Worm (Caenorhabditis elegans) whole organism, L4 larva: ENCODE measurements around the gene oac-32.

Experiments used
- F10B5.3 ChIP-seq: sonication (generic microtip); optimal IDR thresholded peaks from 2 replicates; lab custom pipeline; 2016; ENCODE audit warnings: mild to moderate bottlenecking, missing genetic modification characterization, missing compliant biosample characterization
- F26F4.8 ChIP-seq: fragments of 200-800 bp; sonication (Bioruptor generic); conservative IDR thresholded peaks from 2 replicates; pipeline ENCODE4 v1.3.6; 2022; ENCODE audit warnings: missing genetic modification characterization, missing compliant biosample characterization
- R02D3.7 ChIP-seq: fragments of 150-350 bp; sonication (generic microtip); optimal IDR thresholded peaks from 3 replicates; lab custom pipeline; 2014; ENCODE audit warnings: missing biosample characterization, missing genetic modification characterization
- Y48G9A.11 ChIP-seq: fragments of 200-800 bp; sonication (Bioruptor generic); IDR thresholded peaks from 2 replicates; pipeline ENCODE4 v1.3.6; 2022; ENCODE audit warnings: missing genetic modification reagents, missing genetic modification characterization, missing compliant biosample characterization
- Y75B8A.6 ChIP-seq: fragments of 200-800 bp; sonication (Bioruptor generic); IDR thresholded peaks from 2 replicates; pipeline ENCODE4 v1.3.6; 2022; ENCODE audit warnings: missing genetic modification reagents, missing genetic modification characterization, missing compliant biosample characterization
- ZK337.2 ChIP-seq: fragments of 200-800 bp; sonication (Bioruptor generic); IDR thresholded peaks from 2 replicates; pipeline ENCODE4 v1.3.6; 2022; ENCODE audit warnings: missing genetic modification reagents, missing genetic modification characterization, missing compliant biosample characterization
- ZK546.5 ChIP-seq, 2 experiments: sonication (generic microtip); optimal IDR thresholded peaks; 2 replicates each; lab custom pipeline; 2017; ENCODE audit warnings: missing biosample characterization in 2 of 2, missing genetic modification characterization in 2 of 2
- aha-1 ChIP-seq: fragments of 150-350 bp; peaks from one replicate; lab custom pipeline; 2014; ENCODE audit warnings: missing biosample characterization, missing genetic modification characterization
- ama-1 ChIP-seq: fragments of 150-350 bp; optimal IDR thresholded peaks from 2 replicates; lab custom pipeline; 2014; ENCODE audit warnings: inconsistent platforms, mixed read lengths
- ceh-20 ChIP-seq: fragments of 200-800 bp; sonication (Bioruptor generic); IDR thresholded peaks from 2 replicates; pipeline ENCODE4 v1.3.6; 2022; ENCODE audit warnings: missing genetic modification reagents, missing genetic modification characterization, missing compliant biosample characterization
- ceh-44 ChIP-seq: fragments of 200-800 bp; sonication (Bioruptor generic); IDR thresholded peaks from 2 replicates; pipeline ENCODE4 v1.3.6; 2022; ENCODE audit warnings: missing genetic modification reagents, missing genetic modification characterization, missing compliant biosample characterization
- dve-1 ChIP-seq: sonication (generic microtip); optimal IDR thresholded peaks from 2 replicates; lab custom pipeline; 2017; ENCODE audit warnings: antibody characterized with exemption, mild to moderate bottlenecking, missing genetic modification characterization, missing compliant biosample characterization; ENCODE audit not compliant: insufficient read depth
- gei-8 ChIP-seq: fragments of 200-800 bp; sonication (Bioruptor generic); optimal IDR thresholded peaks from 2 replicates; lab custom pipeline; 2018; ENCODE audit warnings: mild to moderate bottlenecking, missing genetic modification characterization, missing compliant biosample characterization
- hlh-11 ChIP-seq: fragments of 200-800 bp; sonication (Bioruptor generic); optimal IDR thresholded peaks from 2 replicates; lab custom pipeline; 2018; ENCODE audit warnings: mild to moderate bottlenecking, missing genetic modification characterization, missing compliant biosample characterization
- hlh-30 ChIP-seq: sonication (generic microtip); optimal IDR thresholded peaks from 2 replicates; lab custom pipeline; 2017; ENCODE audit warnings: antibody characterized with exemption, mild to moderate bottlenecking, missing genetic modification characterization, missing compliant biosample characterization; ENCODE audit not compliant: insufficient read depth
- hmg-1.1 ChIP-seq: fragments of 200-800 bp; sonication (Bioruptor generic); IDR thresholded peaks from 2 replicates; pipeline ENCODE4 v1.3.6; 2022; ENCODE audit warnings: missing genetic modification reagents, missing genetic modification characterization, missing compliant biosample characterization
- madf-9 ChIP-seq: fragments of 200-800 bp; sonication (Bioruptor generic); conservative IDR thresholded peaks from 2 replicates; pipeline ENCODE4 v1.3.6; 2022; ENCODE audit warnings: missing genetic modification reagents, missing genetic modification characterization, missing compliant biosample characterization
- mdt-29 ChIP-seq: fragments of 200-800 bp; sonication (Bioruptor generic); IDR thresholded peaks from 2 replicates; pipeline ENCODE4 v1.3.6; 2022; ENCODE audit warnings: missing genetic modification reagents, missing genetic modification characterization, missing compliant biosample characterization
- mes-2 ChIP-seq: sonication (generic microtip); optimal IDR thresholded peaks from 2 replicates; lab custom pipeline; 2016; ENCODE audit warnings: missing genotype, mild to moderate bottlenecking, missing genetic modification characterization, missing compliant biosample characterization; ENCODE audit not compliant: poor library complexity, severe bottlenecking
- mxl-3 ChIP-seq: fragments of 200-800 bp; sonication (Bioruptor generic); optimal IDR thresholded peaks from 2 replicates; lab custom pipeline; 2018; ENCODE audit warnings: mild to moderate bottlenecking, missing genetic modification characterization, missing compliant biosample characterization
- nhr-237 ChIP-seq: sonication (generic microtip); optimal IDR thresholded peaks from 2 replicates; lab custom pipeline; 2017; ENCODE audit warnings: missing biosample characterization, missing genetic modification characterization
- nhr-76 ChIP-seq: fragments of 150-350 bp; optimal IDR thresholded peaks from 2 replicates; lab custom pipeline; 2014; ENCODE audit warnings: missing biosample characterization, missing genetic modification characterization
- pha-4 ChIP-seq, 2 experiments: fragments of 150-350 bp in 1 of 2; fragments of 200-800 bp in 1 of 2; sonication (Bioruptor generic) in 1 of 2; IDR thresholded peaks in 1 of 2; optimal IDR thresholded peaks in 1 of 2; 2 replicates each; pipeline versions ENCODE4 v1.3.6 to Lab custom; 2014 to 2022; ENCODE audit warnings: missing genetic modification characterization in 2 of 2, missing genetic modification reagents in 2 of 2, missing biosample characterization in 1 of 2, missing compliant biosample characterization in 1 of 2
- pqm-1 ChIP-seq: sonication (generic microtip); optimal IDR thresholded peaks from 2 replicates; lab custom pipeline; 2017; ENCODE audit warnings: missing biosample characterization, missing genetic modification characterization
- rbr-2 ChIP-seq: sonication (generic microtip); optimal IDR thresholded peaks from 2 replicates; lab custom pipeline; 2016; ENCODE audit warnings: missing genotype, missing genetic modification characterization, missing compliant biosample characterization
- saeg-2 ChIP-seq: fragments of 200-800 bp; sonication (Bioruptor generic); IDR thresholded peaks from 2 replicates; pipeline ENCODE4 v1.3.6; 2022; ENCODE audit warnings: missing genetic modification reagents, missing genetic modification characterization, missing compliant biosample characterization
- snpc-4 ChIP-seq: fragments of 150-350 bp; optimal IDR thresholded peaks from 2 replicates; lab custom pipeline; 2014; ENCODE audit warnings: missing biosample characterization, missing genetic modification characterization
- unc-39 ChIP-seq: sonication (generic microtip); optimal IDR thresholded peaks from 2 replicates; lab custom pipeline; 2017; ENCODE audit warnings: missing biosample characterization, missing genetic modification characterization
- unc-62 ChIP-seq, 3 experiments: fragments of 150-350 bp in 1 of 3; sonication (generic microtip); optimal IDR thresholded peaks in 2 of 3; peaks in 1 of 3; 1 replicate in 1 of 3; 2 replicates in 2 of 3; lab custom pipeline; 2014 to 2017; ENCODE audit warnings: missing biosample characterization in 3 of 3, missing genetic modification characterization in 3 of 3, missing genetic modification reagents in 3 of 3, missing genotype in 1 of 3
- vab-7 ChIP-seq: fragments of 200-800 bp; sonication (Bioruptor generic); IDR thresholded peaks from 2 replicates; pipeline ENCODE4 v1.3.6; 2022; ENCODE audit warnings: missing genetic modification reagents, missing genetic modification characterization, missing compliant biosample characterization
- zfp-3 ChIP-seq: fragments of 200-800 bp; sonication (Bioruptor generic); conservative IDR thresholded peaks from 2 replicates; pipeline ENCODE4 v1.3.6; 2022; ENCODE audit warnings: missing genetic modification reagents, missing genetic modification characterization, missing compliant biosample characterization
- ztf-11 ChIP-seq: fragments of 150-350 bp; optimal IDR thresholded peaks from 2 replicates; lab custom pipeline; 2014; ENCODE audit warnings: missing biosample characterization, missing genetic modification characterization

The oac-32 gene

DNA sequence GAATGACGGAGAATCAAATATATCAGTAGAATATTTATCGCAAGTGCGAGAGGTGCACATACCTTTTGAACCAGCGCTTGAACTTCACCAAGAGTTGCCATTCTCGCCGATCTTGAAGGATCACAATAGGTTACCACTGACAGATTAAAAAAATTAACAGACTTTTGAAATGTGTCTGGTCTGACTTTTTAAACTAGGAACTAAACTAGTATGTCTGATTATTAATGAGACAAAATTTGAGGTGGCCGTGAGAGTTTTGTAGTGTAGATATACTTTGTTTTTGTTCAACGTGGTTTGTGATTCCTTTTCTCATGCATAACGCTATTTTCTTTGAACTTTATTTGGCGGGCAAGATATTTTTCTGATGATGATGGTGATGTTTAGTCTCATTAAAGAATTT, 23.7 kb downstream of the oac-32 start, which contains the start of gene str-240:
Gene str-240 (minus strand): TSS at position 101 of the 400 bp plus-strand sequence.
- TF ChIP-seq F10B5.3 (tag; lab: Kevin White, UChicago) (no peak), mdt-29 (GFP tag; lab: Robert Waterston, UW) (no peak), hmg-1.1 (GFP tag; lab: Robert Waterston, UW) (no peak), zfp-3 (no peak), R02D3.7 (tag; lab: Kevin White, UChicago) (no peak), gei-8 (no peak), mxl-3 (GFP tag; lab: Kevin White, UChicago) (no peak), hlh-30 (tag; lab: Kevin White, UChicago) (no peak), nhr-76 (tag; lab: Kevin White, UChicago) (no peak), ama-1 (lab: Kevin White, UChicago) (no peak), Y75B8A.6 (GFP tag; lab: Robert Waterston, UW) (no peak), pha-4 (GFP tag; IDR thresholded peaks at IDR 0.05; lab: Robert Waterston, UW) (no peak), pha-4 (tag; optimal IDR thresholded peaks at IDR 0.05; lab: Kevin White, UChicago) (no peak), madf-9 (no peak), snpc-4 (tag; lab: Kevin White, UChicago) (no peak), nhr-237 (tag; lab: Kevin White, UChicago) (no peak), ceh-20 (GFP tag; lab: Robert Waterston, UW) (no peak), hlh-11 (tag; lab: Kevin White, UChicago) (no peak), ZK546.5 (tag; optimal IDR thresholded peaks at IDR 0.05; lab: Kevin White, UChicago) (no peak)

- TF ChIP-seq pqm-1 (tag; lab: Kevin White, UChicago) (no peak), pha-4 (GFP tag; IDR thresholded peaks at IDR 0.05; lab: Robert Waterston, UW) (no peak), pha-4 (tag; optimal IDR thresholded peaks at IDR 0.05; lab: Kevin White, UChicago) (no peak), ZK337.2 (GFP tag; lab: Robert Waterston, UW) (no peak)
Measured at ce11 chrV:1511537-1511936, 34.0 kb downstream of the oac-32 start, which contains the start of gene nhr-260. Gene nhr-260 (minus strand): TSS chrV:1511637.

DNA sequence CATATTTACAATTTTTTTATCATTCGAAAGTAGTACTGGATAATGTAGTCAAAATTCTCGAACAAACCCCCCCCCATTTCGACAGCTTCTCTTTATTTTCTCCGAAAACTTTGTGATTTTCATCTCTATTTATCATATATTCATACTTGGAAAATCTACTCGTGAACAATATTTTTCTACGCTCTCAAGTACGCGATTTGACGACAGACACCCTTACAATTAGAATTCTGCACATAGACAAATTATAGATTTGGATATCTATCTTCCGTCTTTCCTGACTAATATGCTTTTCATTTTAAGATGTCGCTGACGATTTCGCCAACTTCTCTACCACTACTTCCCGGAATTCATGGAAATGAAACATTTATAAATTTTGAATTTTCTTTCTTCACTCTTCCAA, 39.6 kb downstream of the oac-32 start, which contains the start of gene sru-28:
Gene sru-28 (plus strand): TSS at position 301 of the 400 bp plus-strand sequence.
- TF ChIP-seq unc-62 (GFP tag; optimal IDR thresholded peaks at IDR 0.05 in 1 of 2; lab: Kevin White, UChicago): no peak
- no peak for TF ChIP-seq unc-62 (tag; optimal IDR thresholded peaks at IDR 0.05; lab: Kevin White, UChicago)
- TF ChIP-seq dve-1: no peak
- TF ChIP-seq ceh-44 (GFP tag; lab: Robert Waterston, UW): no peak
- TF ChIP-seq aha-1 (tag; lab: Kevin White, UChicago): no peak
- no peak for TF ChIP-seq saeg-2 (GFP tag; lab: Robert Waterston, UW)
- TF ChIP-seq F26F4.8 (GFP tag; lab: Robert Waterston, UW): no peak
- no peak for TF ChIP-seq ztf-11 (tag; lab: Kevin White, UChicago)
- TF ChIP-seq Y48G9A.11 (GFP tag; lab: Robert Waterston, UW): no peak
- TF ChIP-seq mes-2 (tag; lab: Kevin White, UChicago): no peak
- TF ChIP-seq R02D3.7 (tag; lab: Kevin White, UChicago): no peak
- no peak for TF ChIP-seq vab-7 (GFP tag; lab: Robert Waterston, UW)
- no peak for TF ChIP-seq gei-8
- TF ChIP-seq rbr-2 (tag; lab: Kevin White, UChicago): no peak

- TF ChIP-seq unc-62 (GFP tag; optimal IDR thresholded peaks at IDR 0.05 in 1 of 2; lab: Kevin White, UChicago): peak in 1 of 2 experiments; percentile 23
- no peak for TF ChIP-seq unc-62 (tag; optimal IDR thresholded peaks at IDR 0.05; lab: Kevin White, UChicago)
- no peak for TF ChIP-seq unc-39 (tag; lab: Kevin White, UChicago)
- TF ChIP-seq F26F4.8 (GFP tag; lab: Robert Waterston, UW): no peak
Measured at ce11 chrV:1499140-1499539, 46.4 kb downstream of the oac-32 start, which contains the start of gene sru-27. Gene sru-27 (plus strand): TSS chrV:1499440.
